Worm (Caenorhabditis elegans) whole organism, dauer: ENCODE measurements around the gene B0563.10.

Experiments
- unc-62 ChIP-seq: sonication (generic microtip); optimal IDR thresholded peaks from 2 replicates; lab custom pipeline; 2017; ENCODE audit warnings: missing biosample characterization, missing genetic modification reagents, missing genetic modification characterization

Gene B0563.10

ce11 chrX:9172733-9173132, 5.7 kb upstream of the B0563.10 start:
- TF ChIP-seq unc-62 = no peak

DNA sequence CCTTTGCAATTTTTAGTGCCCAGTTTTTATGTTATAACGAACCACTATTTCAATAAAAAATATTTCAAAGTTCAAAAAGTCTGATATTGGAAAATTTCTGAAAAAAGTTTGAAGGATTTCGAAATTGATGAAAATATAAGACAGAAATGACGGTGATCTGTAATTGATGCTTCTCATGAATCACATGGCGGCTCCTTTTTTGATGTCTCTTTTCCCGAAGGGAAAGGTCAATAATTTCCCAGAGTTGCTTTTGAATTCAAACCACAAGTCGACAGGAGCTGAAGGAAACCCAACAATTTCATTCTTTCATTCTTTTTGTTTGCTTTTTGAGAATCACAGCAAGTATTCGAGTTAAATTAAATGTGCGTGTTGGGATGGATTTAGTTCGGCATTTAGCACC, 5.2 kb upstream of the B0563.10 start, which contains the start of gene B0563.18:
TSS of gene B0563.18 (plus strand) at position 301 of the 400 bp plus-strand sequence.
- no peak for TF ChIP-seq unc-62

DNA sequence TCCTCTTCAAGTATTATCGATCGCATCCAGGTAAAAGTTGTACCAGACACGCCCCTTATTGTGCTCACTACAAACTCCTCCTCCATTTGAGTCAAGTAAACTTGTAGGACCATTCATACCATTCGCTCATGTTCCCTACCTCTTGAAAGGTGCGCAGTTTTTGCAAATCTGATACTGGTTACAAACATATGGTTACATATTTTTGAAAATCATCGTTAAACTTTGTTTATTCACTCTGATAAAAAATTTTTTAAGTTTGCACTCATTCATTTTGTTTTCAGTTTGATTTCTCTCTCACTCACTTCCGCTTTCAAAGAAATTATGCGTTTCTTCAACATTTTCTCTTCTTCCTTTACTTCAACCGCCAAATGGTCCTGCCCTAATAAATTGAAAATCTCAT, 4.2 kb upstream of the B0563.10 start, which contains the start of gene B0563.1:
TSS of gene B0563.1 (plus strand) at position 301 of the 400 bp plus-strand sequence.
- TF ChIP-seq unc-62 = no peak

ce11 chrX:9170058-9170457, 3.0 kb upstream of the B0563.10 start:
- TF ChIP-seq unc-62 = no peak

- TF ChIP-seq unc-62 = no peak
These were observed 1.2 kb upstream of the B0563.10 start, which contains the start of gene B0563.9 for ce11 chrX:9168239-9168638. TSS of gene B0563.9 (plus strand) at chrX:9168539.

DNA sequence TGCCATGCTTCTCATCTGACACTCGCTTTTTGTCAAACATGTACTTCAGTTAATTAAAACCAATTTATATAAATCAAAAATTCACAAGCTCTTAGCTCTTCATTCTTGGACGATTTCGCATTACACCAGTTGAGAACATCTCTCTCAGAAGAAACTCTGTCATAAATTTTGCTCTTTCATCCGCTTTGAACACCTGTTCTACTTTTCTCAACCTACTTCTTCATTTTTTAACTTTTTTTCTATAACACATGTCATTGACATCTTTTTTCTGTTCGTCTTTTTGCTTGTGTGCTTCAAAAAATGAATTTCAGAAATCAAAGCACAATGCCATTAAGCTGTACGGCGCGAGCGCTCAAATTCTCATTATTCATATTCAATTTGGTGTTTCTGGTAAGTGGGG, 4.2 kb downstream of the B0563.10 start, which contains the start of gene tsp-11:
TSS of gene tsp-11 (plus strand) at position 301 of the 400 bp plus-strand sequence.
- TF ChIP-seq unc-62 = no peak

- TF ChIP-seq unc-62 = no peak
These were observed 5.7 kb downstream of the B0563.10 start for ce11 chrX:9161253-9161904.

DNA sequence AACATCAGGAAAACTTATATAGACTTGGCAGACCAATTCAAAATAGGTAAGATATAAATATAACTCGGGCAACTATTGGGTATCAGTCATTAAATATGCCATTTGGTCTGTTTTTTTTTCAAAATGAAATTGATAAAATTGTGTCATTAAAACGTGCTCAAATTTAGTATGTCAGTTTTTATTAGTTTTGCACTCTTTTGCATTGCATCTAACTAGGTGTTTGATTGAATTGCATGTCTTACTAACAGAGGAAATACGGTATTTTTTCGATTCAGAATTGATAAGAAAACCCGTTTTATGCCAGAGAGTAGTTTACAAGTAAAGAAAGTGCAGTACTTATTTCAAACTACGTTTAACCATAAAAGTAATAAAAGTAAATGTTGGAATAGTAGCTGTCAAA, 11.3 kb downstream of the B0563.10 start:
- TF ChIP-seq unc-62 = no peak

DNA sequence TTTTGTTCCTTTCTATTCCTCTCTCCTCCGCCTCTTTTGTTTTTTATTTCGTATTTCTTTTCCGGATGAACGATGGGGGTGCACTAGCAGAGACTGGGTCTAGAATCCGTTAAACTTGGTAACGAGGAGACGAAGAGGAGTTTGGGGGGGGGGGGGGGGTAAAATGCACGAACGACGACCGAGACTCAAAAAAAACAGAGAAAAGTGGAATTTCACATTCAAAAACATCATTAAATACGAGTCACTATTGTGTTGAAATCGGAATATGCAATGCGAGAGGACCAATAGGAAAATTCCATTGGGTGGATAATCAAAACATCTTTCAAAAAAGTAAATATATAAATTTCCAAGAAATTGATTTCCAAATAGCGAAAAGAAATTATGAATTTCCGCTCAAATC, 12.8 kb downstream of the B0563.10 start, which contains the start of gene B0563.7:
TSS of gene B0563.7 (minus strand) at position 101 of the 400 bp plus-strand sequence.
- no peak for TF ChIP-seq unc-62

DNA sequence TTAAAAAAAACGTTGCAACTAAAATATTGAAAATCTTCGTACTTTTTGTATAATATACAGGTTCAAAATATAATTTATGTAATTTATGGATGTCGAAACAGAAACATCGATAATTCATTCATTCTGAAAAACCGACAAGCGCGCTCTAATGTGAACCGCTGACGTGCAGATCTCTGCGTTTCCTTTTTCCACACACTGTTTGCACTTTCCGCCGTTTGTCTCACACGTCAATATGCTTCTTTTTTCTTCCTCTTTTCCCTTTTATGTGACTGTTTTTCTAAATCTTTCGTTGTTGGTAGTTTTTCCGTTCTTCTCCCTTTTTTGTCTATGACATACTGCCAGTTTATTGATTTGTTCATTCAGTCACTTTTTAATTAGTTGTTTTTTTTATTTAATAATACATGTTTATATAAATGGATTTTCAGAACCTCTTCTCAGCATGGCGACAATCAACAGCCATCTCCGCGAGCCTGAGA, 16.7 kb downstream of the B0563.10 start, which contains the start of gene tmbi-4:
TSS of gene tmbi-4 (plus strand) at position 426 of the 476 bp plus-strand sequence.
- no peak for TF ChIP-seq unc-62

DNA sequence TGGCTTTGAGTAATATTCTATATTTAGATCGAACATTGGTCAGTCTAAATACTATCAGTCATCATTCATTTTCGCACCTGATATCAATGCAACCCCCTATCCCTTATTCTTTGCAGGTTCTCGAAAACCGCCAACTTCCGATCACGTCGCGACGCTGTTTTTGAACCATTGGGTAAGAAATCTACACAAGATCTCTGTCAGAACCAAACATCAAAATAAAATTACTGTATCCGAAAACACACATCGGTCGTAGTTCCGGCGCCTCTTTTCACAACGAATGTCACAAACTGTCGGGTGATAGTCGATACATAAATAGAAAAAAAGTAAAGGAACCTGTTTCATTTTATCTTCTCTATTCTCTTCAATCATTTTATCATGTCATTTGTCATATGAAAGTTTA, 20.1 kb downstream of the B0563.10 start:
- no peak for TF ChIP-seq unc-62

ce11 chrX:9145848-9146247, 21.2 kb downstream of the B0563.10 start, which contains the start of gene B0563.5:
TSS of gene B0563.5 (plus strand) at chrX:9146148.
- no peak for TF ChIP-seq unc-62

DNA sequence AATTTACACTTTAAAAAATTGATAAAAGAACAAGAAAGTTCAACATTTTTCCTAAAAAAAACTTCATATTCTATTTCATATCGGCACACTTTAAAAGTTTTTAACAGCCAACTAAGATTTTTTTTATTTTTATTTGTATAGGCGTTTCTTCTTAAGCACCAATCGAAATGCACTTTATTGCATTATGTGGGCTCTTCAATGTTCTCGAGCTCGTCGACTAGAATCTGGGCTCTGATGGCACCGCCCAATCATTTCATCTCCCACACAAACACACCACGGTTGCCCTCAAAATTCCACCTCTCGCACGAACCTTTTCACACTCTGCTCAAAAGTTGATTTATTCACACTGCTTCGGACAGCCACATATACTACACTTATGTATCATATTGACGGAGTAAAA, 29.6 kb downstream of the B0563.10 start, which contains the start of gene B0563.6:
TSS of gene B0563.6 (plus strand) at position 301 of the 400 bp plus-strand sequence.
- TF ChIP-seq unc-62 = no peak

DNA sequence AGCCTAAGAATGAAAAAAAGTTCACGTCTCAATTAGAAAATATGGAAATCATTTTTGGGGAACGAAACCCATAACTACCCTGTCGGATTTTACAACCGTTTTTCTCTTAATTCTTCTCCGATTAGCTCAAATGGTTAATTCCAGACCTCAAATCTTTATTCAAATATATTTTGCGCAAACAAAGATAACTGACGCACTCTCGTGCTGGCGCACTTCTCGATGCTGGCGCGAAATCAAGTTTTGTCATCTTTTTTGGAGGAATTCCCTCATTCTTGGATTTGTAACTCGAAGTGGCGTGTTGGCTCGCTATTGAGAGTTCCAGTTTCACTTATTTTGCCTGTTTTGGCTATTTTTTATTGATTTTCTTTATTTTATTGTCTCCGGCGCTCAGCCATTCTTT, 49.5 kb downstream of the B0563.10 start:
- no peak for TF ChIP-seq unc-62
